Worm (Caenorhabditis elegans): ENCODE data around the gene C16C4.17.

- no peak for TF ChIP-seq dao-5 (tag; optimal IDR thresholded peaks at IDR 0.05)
- TF ChIP-seq W03F9.2 (tag; optimal IDR thresholded peaks at IDR 0.05) = no peak
These were observed 22.0 kb downstream of the C16C4.17 start, which contains the start of gene math-7 for ce11 chrII:1886379-1886778.
